Fruit fly (Drosophila melanogaster): ENCODE results near the gene Ype.

- TF ChIP-seq CG33017 (tag; optimal IDR thresholded peaks at IDR 0.05) (no peak), CG5204 (GFP tag; optimal IDR thresholded peaks at IDR 0.05) (no peak), bab1 (GFP tag; optimal IDR thresholded peaks at IDR 0.05) (no peak), Crg-1 (GFP tag; optimal IDR thresholded peaks at IDR 0.05) (no peak), CG12768 (GFP tag; optimal IDR thresholded peaks at IDR 0.05) (no peak), ovo (GFP tag; optimal IDR thresholded peaks at IDR 0.05) (no peak), Clk (GFP tag; optimal IDR thresholded peaks at IDR 0.05) (no peak), pad (GFP tag; optimal IDR thresholded peaks at IDR 0.05) (no peak), CG1620 (GFP tag; optimal IDR thresholded peaks at IDR 0.05) (no peak), tj (GFP tag; optimal IDR thresholded peaks at IDR 0.05) (no peak)
These were observed 40.2 kb downstream of the Ype start for dm6 chrX:13346998-13347397.
